Worm (Caenorhabditis elegans): ENCODE measurements around the gene tmem-258.

The tmem-258 gene

DNA sequence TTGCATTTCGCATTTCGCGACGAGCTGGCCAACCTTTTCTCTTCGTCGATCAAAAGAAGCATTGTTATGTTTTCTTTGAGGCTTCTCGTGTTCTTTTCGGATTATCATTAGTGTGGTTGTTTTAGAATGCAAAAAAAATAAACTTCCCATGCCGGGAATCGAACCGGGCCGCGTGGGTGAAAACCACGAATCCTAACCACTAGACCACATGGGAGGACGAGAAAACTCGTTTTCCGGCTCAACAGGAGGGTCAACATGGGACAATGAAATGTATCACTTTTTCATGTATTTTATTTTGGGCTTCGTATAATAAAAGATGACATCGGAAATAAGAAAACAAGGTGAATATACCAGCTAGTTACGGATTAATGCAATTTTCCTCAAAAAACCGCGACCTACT lies 6.6 kb downstream of the tmem-258 start:
- no peak for TF ChIP-seq sdz-38 (tag; optimal IDR thresholded peaks at IDR 0.05)
- TF ChIP-seq chd-7 (tag; optimal IDR thresholded peaks at IDR 0.05): no peak
- peak; percentile 53 for TF ChIP-seq rpc-1 (optimal IDR thresholded peaks at IDR 0.05)
- TF ChIP-seq rpc-1 (tag; optimal IDR thresholded peaks at IDR 0.05): peak; percentile 68
- TF ChIP-seq tbp1 (GFP tag; optimal IDR thresholded peaks at IDR 0.05): peak; percentile 85
- TF ChIP-seq lin-26 (GFP tag; IDR thresholded peaks at IDR 0.05): peak; percentile 55; the same call in 1 of the 2 replicates
- 0 out of 2 replicates have a peak, but pooled peaks have one; percentile 40 for TF ChIP-seq ztf-25 (GFP tag; IDR thresholded peaks at IDR 0.05)
- no peak for TF ChIP-seq snpc-3.4 (tag; optimal IDR thresholded peaks at IDR 0.05)
- no peak for TF ChIP-seq pha-4 (tag; optimal IDR thresholded peaks at IDR 0.05)
- no peak for TF ChIP-seq snpc-4 (GFP tag; optimal IDR thresholded peaks at IDR 0.05)
- peak in 1 of 4 experiments; percentile 8 for TF ChIP-seq snpc-4 (tag; optimal IDR thresholded peaks at IDR 0.05)
- TF ChIP-seq somi-1 (GFP tag; optimal IDR thresholded peaks at IDR 0.05): no peak
- TF ChIP-seq ekl-4 (GFP tag; IDR thresholded peaks at IDR 0.05): no peak
- TF ChIP-seq hmg-1.2 (GFP tag; IDR thresholded peaks at IDR 0.05): 0 out of 2 replicates have a peak, but pooled peaks have one; percentile 10
- 0 out of 2 replicates have a peak, but pooled peaks have one; percentile 11 for TF ChIP-seq madf-6 (GFP tag; IDR thresholded peaks at IDR 0.05)
- TF ChIP-seq B0261.1 (tag; optimal IDR thresholded peaks at IDR 0.05): peak; percentile 64

ce11 chrV:7072309-7072708 lies 9.3 kb downstream of the tmem-258 start, which contains the start of gene F27B10.1:
F27B10.1 (plus strand) TSS chrV:7072609.
- TF ChIP-seq F55B11.4 (tag; optimal IDR thresholded peaks at IDR 0.05; ENCODE audit: borderline replicate concordance, insufficient read depth): no peak
- no peak for TF ChIP-seq snpc-4 (GFP tag; optimal IDR thresholded peaks at IDR 0.05)
- TF ChIP-seq snpc-4 (tag; optimal IDR thresholded peaks at IDR 0.05): no peak
- no peak for TF ChIP-seq F57A8.1 (GFP tag; optimal IDR thresholded peaks at IDR 0.05)
- TF ChIP-seq zim-3 (tag; optimal IDR thresholded peaks at IDR 0.05): no peak
- no peak for TF ChIP-seq F33H1.4 (GFP tag; IDR thresholded peaks at IDR 0.05)
- TF ChIP-seq lin-35 (GFP tag; optimal IDR thresholded peaks at IDR 0.05): no peak
- no peak for TF ChIP-seq nhr-27 (tag; optimal IDR thresholded peaks at IDR 0.05)

- TF ChIP-seq dpff-1 (tag; optimal IDR thresholded peaks at IDR 0.05) (no peak), nhr-80 (tag; optimal IDR thresholded peaks at IDR 0.05) (peak; percentile 80)
These were observed 12.7 kb downstream of the tmem-258 start, which contains the start of gene npa-1 for ce11 chrV:7075646-7076045. npa-1 (plus strand) TSS chrV:7075787.

- 0 out of 2 replicates have a peak, but pooled peaks have one; percentile 11 for TF ChIP-seq cebp-1 (GFP tag; IDR thresholded peaks at IDR 0.05)
- TF ChIP-seq cebp-1 (tag; optimal IDR thresholded peaks at IDR 0.05): peak; percentile 6
- TF ChIP-seq F22D6.2 (tag; optimal IDR thresholded peaks at IDR 0.05): no peak
- TF ChIP-seq ZK185.1 (tag; optimal IDR thresholded peaks at IDR 0.05; ENCODE audit: poor library complexity, severe bottlenecking): peak; percentile 32
These were observed 13.2 kb downstream of the tmem-258 start for ce11 chrV:7076161-7076560.

DNA sequence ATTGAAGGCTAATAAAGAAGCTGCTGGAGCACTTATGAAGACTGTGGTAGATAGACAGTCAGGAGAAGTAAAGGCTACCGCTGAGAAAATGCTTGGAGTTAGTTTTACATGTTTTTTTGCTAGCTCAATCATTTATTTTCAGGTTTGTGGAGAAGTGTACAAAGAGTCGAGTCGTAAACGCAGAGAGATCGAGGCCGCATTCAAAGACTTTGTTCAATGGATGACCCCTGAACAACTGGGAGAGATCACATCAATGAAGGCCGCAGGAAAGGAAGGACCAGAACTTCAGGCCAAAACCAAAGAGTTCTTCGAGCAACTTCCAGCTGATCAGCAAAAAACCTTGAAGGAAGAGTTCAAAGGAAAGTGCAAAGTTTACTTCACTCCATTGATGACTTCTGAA lies 15.8 kb downstream of the tmem-258 start:
- 0 out of 2 replicates have a peak, but pooled peaks have one; percentile 13 for TF ChIP-seq Y53G8AR.9 (GFP tag; conservative IDR thresholded peaks at IDR 0.05)
- TF ChIP-seq hmg-1.2 (GFP tag; IDR thresholded peaks at IDR 0.05): no peak

DNA sequence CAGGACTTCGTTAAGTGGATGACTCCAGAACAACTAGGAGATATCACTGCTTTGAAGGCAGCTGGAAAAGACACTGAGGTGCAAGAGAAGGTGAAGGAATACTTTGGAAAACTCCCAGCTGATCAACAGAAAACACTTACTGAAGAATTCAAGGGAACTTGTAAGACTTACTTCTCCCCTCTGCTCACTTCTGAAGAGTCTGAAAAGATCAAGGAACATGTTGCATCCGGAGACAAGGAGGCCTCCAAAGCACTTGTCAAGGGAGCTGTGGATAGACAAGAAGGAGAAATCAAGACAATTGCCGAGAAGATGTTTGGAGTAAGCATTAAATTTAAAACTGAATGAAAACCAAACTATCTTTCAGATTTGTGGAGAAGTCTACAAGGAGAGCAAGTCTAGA lies 16.4 kb downstream of the tmem-258 start:
- no peak for TF ChIP-seq K12H6.12 (tag; optimal IDR thresholded peaks at IDR 0.05)
- TF ChIP-seq K11D2.4 (GFP tag; IDR thresholded peaks at IDR 0.05): no peak
- no peak for TF ChIP-seq efl-1 (GFP tag; optimal IDR thresholded peaks at IDR 0.05)
- no peak for TF ChIP-seq F10E7.11 (tag; optimal IDR thresholded peaks at IDR 0.05)
- TF ChIP-seq rpc-1 (optimal IDR thresholded peaks at IDR 0.05): no peak
- no peak for TF ChIP-seq rpc-1 (tag; optimal IDR thresholded peaks at IDR 0.05)
- no peak for TF ChIP-seq atf-7 (tag; optimal IDR thresholded peaks at IDR 0.05)
- no peak for TF ChIP-seq hlh-26 (GFP tag; conservative IDR thresholded peaks at IDR 0.05)
- TF ChIP-seq fkh-3 (tag; optimal IDR thresholded peaks at IDR 0.05): no peak
- TF ChIP-seq nfya-1 (tag; optimal IDR thresholded peaks at IDR 0.05; ENCODE audit: borderline replicate concordance, insufficient read depth): no peak
- TF ChIP-seq nhr-80 (tag; optimal IDR thresholded peaks at IDR 0.05): no peak
- TF ChIP-seq ztf-22 (GFP tag; optimal IDR thresholded peaks at IDR 0.05): no peak
- no peak for TF ChIP-seq Y53F4B.3 (GFP tag; IDR thresholded peaks at IDR 0.05)
- no peak for TF ChIP-seq akir-1 (GFP tag; optimal IDR thresholded peaks at IDR 0.05)
- no peak for TF ChIP-seq hmg-1.2 (GFP tag; IDR thresholded peaks at IDR 0.05)
